Worm (Caenorhabditis elegans): ENCODE results near the gene fbxa-182.

The fbxa-182 gene

DNA sequence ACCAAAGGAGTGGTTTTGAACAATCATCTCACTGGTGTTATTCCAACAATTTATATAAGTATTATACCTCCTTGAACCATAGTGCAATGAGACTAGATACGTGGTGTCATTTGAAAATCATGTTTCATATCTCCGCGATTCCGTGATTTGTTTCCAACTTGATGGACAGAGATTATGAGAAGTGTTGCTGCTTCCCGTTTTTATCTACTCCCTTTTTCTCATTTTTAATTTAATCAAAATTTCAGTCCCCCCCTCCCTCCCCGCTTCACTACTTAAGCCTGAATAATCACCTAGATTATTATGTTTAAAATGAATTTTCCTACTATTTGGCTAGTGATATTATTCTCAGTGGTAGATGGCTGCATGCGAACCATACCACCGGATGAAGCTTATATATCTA lies 40.5 kb downstream of the fbxa-182 start, which contains the start of gene F16G10.3:
TSS of gene F16G10.3 (plus strand) at position 301 of the 400 bp plus-strand sequence.
- TF ChIP-seq ceh-44 (GFP tag; IDR thresholded peaks at IDR 0.05) (no peak), aha-1 (tag) (peak; percentile 66)

DNA sequence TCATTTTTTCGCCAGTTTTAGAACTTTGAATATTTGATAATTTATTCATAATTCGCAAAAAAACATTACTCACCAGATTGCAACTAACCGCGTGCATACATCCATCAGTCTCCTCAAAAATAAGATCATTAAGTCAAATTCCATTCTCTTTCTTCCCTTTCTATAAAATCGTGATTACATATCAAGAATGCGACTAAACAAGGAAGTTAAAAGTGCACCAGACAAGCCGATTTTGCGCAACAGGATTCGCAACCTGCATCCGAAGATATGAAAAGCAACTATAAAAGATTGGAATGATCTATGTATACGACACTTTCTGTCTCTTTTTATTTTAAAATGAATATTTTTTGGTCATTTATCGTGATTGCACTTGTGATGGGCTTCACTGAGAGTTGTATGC lies 43.6 kb downstream of the fbxa-182 start, which contains the start of gene hpo-25:
TSS of gene hpo-25 (plus strand) at position 301 of the 400 bp plus-strand sequence.
- TF ChIP-seq mxl-3 (GFP tag; optimal IDR thresholded peaks at IDR 0.05) (no peak), aha-1 (tag) (peak; percentile 6)

DNA sequence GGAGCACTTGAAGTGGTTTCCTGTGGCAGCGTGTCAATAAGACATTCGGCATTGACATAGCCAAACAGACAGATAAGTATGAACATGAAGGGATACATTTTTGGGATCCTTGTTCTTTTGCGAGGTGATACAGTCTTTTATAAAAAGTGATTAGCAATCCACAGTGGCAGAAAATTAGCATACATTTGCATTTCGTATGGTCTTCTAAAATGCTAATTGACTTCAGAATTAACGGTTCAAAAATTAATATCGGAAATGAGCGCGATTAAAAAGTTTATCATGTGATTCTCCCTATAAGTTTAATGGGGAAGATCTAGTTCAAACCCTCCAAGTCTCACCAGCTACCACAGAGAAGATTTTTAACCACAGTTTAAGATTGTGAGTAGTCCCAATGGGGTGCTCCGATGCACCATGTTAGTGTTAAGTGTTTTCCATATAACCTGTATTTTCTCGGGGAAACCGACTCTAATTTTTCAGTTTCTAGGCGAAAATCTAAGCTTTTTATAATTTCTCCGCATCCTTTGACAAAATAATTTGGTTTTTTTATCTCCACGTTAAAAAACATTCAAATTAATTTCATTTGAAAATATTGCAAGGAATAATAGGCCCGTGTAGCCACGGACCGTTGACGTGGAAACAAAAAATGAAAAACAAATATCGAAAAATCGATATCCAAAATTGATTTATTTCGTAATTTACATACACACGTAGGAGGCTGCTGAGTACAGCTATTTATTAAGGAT lies 45.8 kb downstream of the fbxa-182 start, which contains the start of the genes F43C11.12 and F16G10.5:
TSS of gene F43C11.12 (minus strand) at position 101 of the 743 bp plus-strand sequence.
TSS of gene F16G10.5 (plus strand) at position 693 of the 743 bp plus-strand sequence.
- TF ChIP-seq unc-62 (GFP tag; optimal IDR thresholded peaks at IDR 0.05 in 1 of 2) (peak in 1 of 2 experiments; percentile 32), unc-62 (tag; optimal IDR thresholded peaks at IDR 0.05) (no peak), ceh-62 (tag; optimal IDR thresholded peaks at IDR 0.05) (no peak)

DNA sequence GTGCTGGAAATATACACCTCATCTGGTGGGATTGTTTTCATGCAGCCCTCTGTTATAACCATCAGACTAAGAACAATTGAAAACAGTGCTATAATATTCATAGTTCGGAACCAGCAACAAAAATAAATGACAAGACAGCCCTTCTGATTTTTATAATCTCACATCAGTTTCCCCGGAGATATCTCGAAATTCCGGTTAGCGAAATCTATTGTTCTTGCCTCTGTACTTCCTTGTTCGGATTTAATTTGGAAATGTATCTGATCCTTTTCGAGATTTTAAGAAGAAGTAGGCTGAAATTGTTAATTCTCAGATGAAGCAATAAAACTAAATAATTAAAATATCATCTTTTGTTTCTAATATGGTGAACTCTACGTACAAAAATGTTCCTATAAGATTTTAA lies 48.9 kb downstream of the fbxa-182 start, which contains the start of gene F43C11.11:
TSS of gene F43C11.11 (minus strand) at position 101 of the 400 bp plus-strand sequence.
- TF ChIP-seq T20F7.1 (GFP tag; optimal IDR thresholded peaks at IDR 0.05) (no peak), unc-130 (GFP tag; optimal IDR thresholded peaks at IDR 0.05) (no peak), snpc-4 (tag; optimal IDR thresholded peaks at IDR 0.05) (no peak), ceh-20 (GFP tag; IDR thresholded peaks at IDR 0.05) (no peak), zip-11 (GFP tag; IDR thresholded peaks at IDR 0.05) (no peak), gei-8 (GFP tag; optimal IDR thresholded peaks at IDR 0.05) (no peak), ceh-28 (tag; optimal IDR thresholded peaks at IDR 0.05) (no peak), ceh-32 (tag; optimal IDR thresholded peaks at IDR 0.05; ENCODE audit: poor library complexity) (no peak), mes-2 (tag; optimal IDR thresholded peaks at IDR 0.05; ENCODE audit: poor library complexity, severe bottlenecking) (no peak), zfp-2 (tag; optimal IDR thresholded peaks at IDR 0.05) (no peak), Y48G9A.11 (GFP tag; IDR thresholded peaks at IDR 0.05) (no peak), php-3 (GFP tag; IDR thresholded peaks at IDR 0.05) (no peak)

DNA sequence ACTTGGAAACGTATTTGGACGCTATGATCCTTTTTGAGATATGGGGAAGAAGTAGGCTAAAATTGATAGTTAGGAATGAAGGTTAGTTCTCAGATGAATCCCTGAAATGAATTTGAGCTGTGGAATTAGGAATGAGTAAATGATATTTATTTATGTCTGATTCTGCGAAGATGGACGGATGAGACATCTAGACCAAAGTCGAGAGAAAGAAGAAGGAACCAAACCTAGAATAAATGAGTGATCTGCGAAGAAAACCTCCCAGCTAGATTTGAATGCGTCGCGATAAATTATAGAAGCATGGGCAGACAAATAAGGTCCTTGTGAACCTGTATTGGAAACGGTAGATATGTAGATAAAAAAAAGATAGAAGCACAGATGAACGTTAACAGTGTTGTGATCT lies 52.6 kb downstream of the fbxa-182 start, which contains the start of gene F43C11.16:
TSS of gene F43C11.16 (minus strand) at position 101 of the 400 bp plus-strand sequence.
- TF ChIP-seq ceh-44 (GFP tag; IDR thresholded peaks at IDR 0.05): no peak
- no peak for TF ChIP-seq ceh-32 (tag; optimal IDR thresholded peaks at IDR 0.05; ENCODE audit: poor library complexity)
- no peak for TF ChIP-seq egl-27 (tag; optimal IDR thresholded peaks at IDR 0.05)
- no peak for TF ChIP-seq sdz-12 (GFP tag; optimal IDR thresholded peaks at IDR 0.05)
- no peak for TF ChIP-seq unc-39 (tag; optimal IDR thresholded peaks at IDR 0.05)
- no peak for TF ChIP-seq zip-11 (GFP tag; IDR thresholded peaks at IDR 0.05)
- TF ChIP-seq snpc-4 (tag; optimal IDR thresholded peaks at IDR 0.05): no peak
- TF ChIP-seq nhr-237 (tag; optimal IDR thresholded peaks at IDR 0.05): no peak
- no peak for TF ChIP-seq nhr-76 (tag; optimal IDR thresholded peaks at IDR 0.05)
- no peak for TF ChIP-seq nhr-25 (tag; optimal IDR thresholded peaks at IDR 0.05; ENCODE audit: borderline replicate concordance, insufficient read depth)
- no peak for TF ChIP-seq F44E2.7 (GFP tag; IDR thresholded peaks at IDR 0.05)
- TF ChIP-seq mes-2 (tag; optimal IDR thresholded peaks at IDR 0.05; ENCODE audit: poor library complexity, severe bottlenecking): no peak
